Fruit fly (Drosophila melanogaster): Measurements from ENCODE around the gene ranshi.

ranshi gene

dm6 chr3R:8694110-8694826 lies 35.2 kb downstream of the ranshi start (continued):
- TF ChIP-seq slou (GFP tag; optimal IDR thresholded peaks at IDR 0.05) (no peak), sd (tag; optimal IDR thresholded peaks at IDR 0.05) (no peak), ind (GFP tag; optimal IDR thresholded peaks at IDR 0.05) (no peak), Lhr (GFP tag; optimal IDR thresholded peaks at IDR 0.05) (no peak), br (optimal IDR thresholded peaks at IDR 0.05) (no peak), Hr51 (GFP tag; optimal IDR thresholded peaks at IDR 0.05) (no peak), CG12155 (GFP tag; optimal IDR thresholded peaks at IDR 0.05) (no peak), knrl (GFP tag; IDR thresholded peaks at IDR 0.05; ENCODE audit: partially characterized antibody) (no peak), Xbp1 (GFP tag; optimal IDR thresholded peaks at IDR 0.05) (no peak), CG12236 (GFP tag; optimal IDR thresholded peaks at IDR 0.05) (no peak), B-H2 (GFP tag; optimal IDR thresholded peaks at IDR 0.05) (no peak), Hsf (GFP tag; optimal IDR thresholded peaks at IDR 0.05) (no peak), Six4 (GFP tag; optimal IDR thresholded peaks at IDR 0.05) (no peak), CG6813 (GFP tag; optimal IDR thresholded peaks at IDR 0.05) (peak; percentile 21), CG4730 (GFP tag; IDR thresholded peaks at IDR 0.05) (no peak), jumu (GFP tag; optimal IDR thresholded peaks at IDR 0.05) (no peak), CG14014 (GFP tag; IDR thresholded peaks at IDR 0.05) (0 out of 2 replicates have a peak, but pooled peaks have one; percentile 45), E2f2 (GFP tag; IDR thresholded peaks at IDR 0.05) (no peak), Dref (GFP tag; IDR thresholded peaks at IDR 0.05) (no peak), CG6272 (GFP tag; IDR thresholded peaks at IDR 0.05) (no peak), tgo (GFP tag; IDR thresholded peaks at IDR 0.05) (no peak), shn (GFP tag; optimal IDR thresholded peaks at IDR 0.05) (no peak), fru (optimal IDR thresholded peaks at IDR 0.05) (no peak), CG13624 (GFP tag; optimal IDR thresholded peaks at IDR 0.05) (no peak), corto (GFP tag; optimal IDR thresholded peaks at IDR 0.05) (no peak), CG32532 (GFP tag; IDR thresholded peaks at IDR 0.05) (peak; percentile 74; the same call in 1 of the 2 replicates), ci (GFP tag; IDR thresholded peaks at IDR 0.05) (no peak), CG9817 (tag; optimal IDR thresholded peaks at IDR 0.05) (no peak), fu2 (GFP tag; optimal IDR thresholded peaks at IDR 0.05) (no peak), ase (GFP tag; IDR thresholded peaks at IDR 0.05) (no peak), CG2875 (GFP tag; optimal IDR thresholded peaks at IDR 0.05) (no peak), CG5180 (GFP tag; optimal IDR thresholded peaks at IDR 0.05) (no peak), CG14710 (tag; optimal IDR thresholded peaks at IDR 0.05) (no peak), gro (GFP tag; optimal IDR thresholded peaks at IDR 0.05) (no peak), CG14965 (GFP tag; optimal IDR thresholded peaks at IDR 0.05; ENCODE audit: borderline replicate concordance) (no peak), CG15514 (GFP tag; optimal IDR thresholded peaks at IDR 0.05) (peak; percentile 70), CG10147 (GFP tag; optimal IDR thresholded peaks at IDR 0.05) (no peak), pan (optimal IDR thresholded peaks at IDR 0.05) (no peak), pan (GFP tag; optimal IDR thresholded peaks at IDR 0.05 in 1 of 2, IDR thresholded peaks at IDR 0.05 in 1 of 2) (peak in 1 of 2 experiments; percentile 20), crp (GFP tag; optimal IDR thresholded peaks at IDR 0.05) (no peak), HmgZ (tag; optimal IDR thresholded peaks at IDR 0.05) (no peak), H2.0 (GFP tag; IDR thresholded peaks at IDR 0.05) (no peak), dan (GFP tag; IDR thresholded peaks at IDR 0.05) (no peak), CG14860 (GFP tag; IDR thresholded peaks at IDR 0.05; ENCODE audit: partially characterized antibody) (no peak), BtbVII (GFP tag; optimal IDR thresholded peaks at IDR 0.05) (peak; percentile 84), CG31365 (tag; optimal IDR thresholded peaks at IDR 0.05) (no peak), vvl (GFP tag; IDR thresholded peaks at IDR 0.05) (no peak), CG10959 (GFP tag; IDR thresholded peaks at IDR 0.05) (no peak), CG10654 (GFP tag; optimal IDR thresholded peaks at IDR 0.05) (no peak), sens-2 (GFP tag; IDR thresholded peaks at IDR 0.05) (0 out of 2 replicates have a peak, but pooled peaks have one; percentile 17), CG13296 (GFP tag; optimal IDR thresholded peaks at IDR 0.05) (peak; percentile 80)

Measured in whole organism, embryonic.